Fruit fly (Drosophila melanogaster) whole organism: ENCODE data around the gene Nepl16.

ENCODE experiments used
- EcR ChIP-seq, 2 experiments: fragments of >200 bp; optimal IDR thresholded peaks; 2 replicates each; lab custom pipeline; 2017; ENCODE audit warnings: missing biosample characterization in 2 of 2, missing genetic modification characterization in 2 of 2, missing genetic modification reagents in 2 of 2
- pan ChIP-seq: fragments of >200 bp; optimal IDR thresholded peaks from 2 replicates; lab custom pipeline; 2017
- psq ChIP-seq: fragments of >200 bp; optimal IDR thresholded peaks from 2 replicates; lab custom pipeline; 2017
- usp ChIP-seq: fragments of >200 bp; optimal IDR thresholded peaks from 2 replicates; lab custom pipeline; 2017; ENCODE audit warnings: missing biosample characterization, missing genetic modification characterization, mixed read lengths

DNA sequence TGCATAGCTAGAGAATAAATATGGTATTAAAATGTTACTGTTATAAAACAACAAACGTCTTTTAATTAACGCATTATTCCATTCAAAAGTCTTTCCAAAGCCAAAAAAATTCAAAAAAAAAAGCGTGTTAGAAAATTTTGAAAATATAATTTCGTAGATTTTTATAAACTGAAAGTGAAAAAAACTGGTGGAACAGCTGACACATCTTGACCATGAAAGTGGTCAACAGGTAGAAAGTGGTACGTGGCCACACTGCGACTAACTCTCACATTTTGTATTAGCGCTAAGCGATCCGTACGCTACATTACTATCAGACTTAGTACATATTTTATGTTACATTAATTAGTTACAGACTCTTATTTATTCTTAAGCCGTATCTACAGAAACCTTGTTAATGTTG is 41.4 kb downstream of the Nepl16 start, which contains the start of gene CG11836:
- TF ChIP-seq EcR (GFP tag; optimal IDR thresholded peaks at IDR 0.05; lab: Kevin White, UChicago): no peak
- TF ChIP-seq usp (GFP tag; lab: Kevin White, UChicago): no peak
- TF ChIP-seq psq (lab: Kevin White, UChicago): no peak
- TF ChIP-seq pan (lab: Kevin White, UChicago): no peak
